Fruit fly (Drosophila melanogaster) whole organism, embryonic: ENCODE data around the gene CG34398.

ENCODE experiments used
- B-H2 ChIP-seq: fragments of 200-800 bp; sonication (Bioruptor generic); optimal IDR thresholded peaks from 2 replicates; lab custom pipeline; 2018; ENCODE audit warnings: missing biosample characterization, mild to moderate bottlenecking, missing genetic modification characterization
- CG10209 ChIP-seq: fragments of 200-800 bp; sonication (Bioruptor generic); optimal IDR thresholded peaks from 3 replicates; lab custom pipeline; 2017; ENCODE audit warnings: missing biosample characterization, mild to moderate bottlenecking, missing genetic modification characterization, missing genetic modification reagents
- CG12104 ChIP-seq: fragments of 200-800 bp; sonication (Bioruptor generic); optimal IDR thresholded peaks from 3 replicates; lab custom pipeline; 2016; ENCODE audit warnings: missing biosample characterization, missing genetic modification characterization
- CG12659 ChIP-seq: fragments of 200-800 bp; sonication (Bioruptor generic); optimal IDR thresholded peaks from 3 replicates; lab custom pipeline; 2017; ENCODE audit warnings: mild to moderate bottlenecking, missing biosample characterization, missing genetic modification reagents, missing genetic modification characterization
- CG13624 ChIP-seq: fragments of 200-800 bp; sonication (Bioruptor generic); optimal IDR thresholded peaks from 2 replicates; lab custom pipeline; 2016; ENCODE audit warnings: missing biosample characterization, missing genetic modification characterization
- CG13775 ChIP-seq: fragments of 200-800 bp; sonication (Bioruptor generic); optimal IDR thresholded peaks from 3 replicates; lab custom pipeline; 2017; ENCODE audit warnings: missing biosample characterization, mild to moderate bottlenecking, missing genetic modification characterization
- CG2120 ChIP-seq: fragments of 200-800 bp; sonication (Bioruptor generic); optimal IDR thresholded peaks from 3 replicates; lab custom pipeline; 2016; ENCODE audit warnings: missing biosample characterization, missing genetic modification characterization
- CG2712 ChIP-seq: fragments of 200-800 bp; optimal IDR thresholded peaks from 3 replicates; lab custom pipeline; 2019; ENCODE audit warnings: missing biosample characterization, mild to moderate bottlenecking, missing genetic modification characterization, moderate library complexity
- CG32532 ChIP-seq: fragments of 200-800 bp; sonication (Bioruptor generic); IDR thresholded peaks from 2 replicates; pipeline ENCODE4 v1.3.6; 2022; ENCODE audit warnings: missing biosample characterization, missing genetic modification characterization
- CG3281 ChIP-seq: fragments of 200-800 bp; sonication (Bioruptor generic); optimal IDR thresholded peaks from 3 replicates; lab custom pipeline; 2017; ENCODE audit warnings: missing biosample characterization, mild to moderate bottlenecking, missing genetic modification characterization
- CG34422 ChIP-seq: fragments of 200-800 bp; sonication (Bioruptor generic); IDR thresholded peaks from 3 replicates; pipeline ENCODE4 v1.3.6; 2022; ENCODE audit warnings: missing biosample characterization, missing genetic modification characterization
- CG3726 ChIP-seq: fragments of 200-800 bp; sonication (Bioruptor generic); IDR thresholded peaks from 3 replicates; pipeline ENCODE4, ENCODE4 v1.3.6; 2022; ENCODE audit warnings: missing biosample characterization, missing genetic modification characterization
- CG4820 ChIP-seq: fragments of 200-800 bp; sonication (Bioruptor generic); optimal IDR thresholded peaks from 3 replicates; lab custom pipeline; 2016; ENCODE audit warnings: missing biosample characterization, missing genetic modification characterization
- CG8281 ChIP-seq: fragments of 200-800 bp; sonication (Bioruptor generic); optimal IDR thresholded peaks from 2 replicates; lab custom pipeline; 2018; ENCODE audit warnings: missing biosample characterization, mild to moderate bottlenecking, missing genetic modification characterization, moderate library complexity
- CG9215 ChIP-seq: fragments of 200-800 bp; sonication (Bioruptor generic); IDR thresholded peaks from 2 replicates; pipeline ENCODE4 v1.3.6; 2022; ENCODE audit warnings: missing biosample characterization, missing genetic modification characterization
- Doc3 ChIP-seq: fragments of 200-800 bp; sonication (Bioruptor generic); IDR thresholded peaks from 3 replicates; pipeline ENCODE4 v1.3.6; 2022; ENCODE audit warnings: missing biosample characterization, missing genetic modification characterization; ENCODE audit not compliant: partially characterized antibody
- E2f2 ChIP-seq: fragments of 200-800 bp; sonication (Bioruptor generic); IDR thresholded peaks from 2 replicates; pipeline ENCODE4 v1.3.6; 2022; ENCODE audit warnings: missing biosample characterization, missing genetic modification characterization
- Fer1 ChIP-seq: fragments of 200-800 bp; sonication (Bioruptor generic); optimal IDR thresholded peaks from 2 replicates; lab custom pipeline; 2017; ENCODE audit warnings: missing biosample characterization, mild to moderate bottlenecking, missing genetic modification characterization
- Fer2 ChIP-seq: fragments of 200-800 bp; sonication (Bioruptor generic); optimal IDR thresholded peaks from 2 replicates; lab custom pipeline; 2018; ENCODE audit warnings: missing biosample characterization, mild to moderate bottlenecking, missing genetic modification characterization, moderate library complexity
- Hand ChIP-seq: fragments of 200-800 bp; sonication (Bioruptor generic); optimal IDR thresholded peaks from 2 replicates; lab custom pipeline; 2017; ENCODE audit warnings: mild to moderate bottlenecking, missing biosample characterization, missing genetic modification reagents, missing genetic modification characterization
- HmgZ ChIP-seq: fragments of 200-800 bp; sonication (Bioruptor generic); optimal IDR thresholded peaks from 2 replicates; lab custom pipeline; 2018; ENCODE audit warnings: missing biosample characterization, mild to moderate bottlenecking, missing genetic modification characterization
- Kr ChIP-seq: fragments of 200-800 bp; sonication (Bioruptor generic); optimal IDR thresholded peaks from 2 replicates; lab custom pipeline; 2017; ENCODE audit warnings: missing biosample characterization, mild to moderate bottlenecking, missing genetic modification characterization
- MTF-1 ChIP-seq: fragments of 200-800 bp; sonication (Bioruptor generic); optimal IDR thresholded peaks from 2 replicates; lab custom pipeline; 2018; ENCODE audit warnings: missing biosample characterization, mild to moderate bottlenecking, missing genetic modification characterization, borderline replicate concordance
- Max ChIP-seq: fragments of 200-800 bp; sonication (Bioruptor generic); optimal IDR thresholded peaks from 2 replicates; lab custom pipeline; 2016; ENCODE audit warnings: missing biosample characterization, mild to moderate bottlenecking, missing genetic modification characterization
- Optix ChIP-seq: fragments of 200-800 bp; sonication (Bioruptor generic); IDR thresholded peaks from 3 replicates; pipeline ENCODE4 v1.3.6; 2022; ENCODE audit warnings: missing biosample characterization, missing genetic modification characterization
- Sry-β ChIP-seq: fragments of 200-800 bp; sonication (Bioruptor generic); optimal IDR thresholded peaks from 2 replicates; lab custom pipeline; 2018; ENCODE audit warnings: missing biosample characterization, mild to moderate bottlenecking, missing genetic modification characterization, moderate library complexity
- Stat92E ChIP-seq, 3 experiments: fragments of >200 bp in 2 of 3; fragments of 200-800 bp in 1 of 3; sonication (Bioruptor generic) in 1 of 3; optimal IDR thresholded peaks; 2 replicates each; lab custom pipeline; 2017 to 2019; ENCODE audit warnings: missing biosample characterization in 3 of 3, missing genetic modification characterization in 3 of 3, mild to moderate bottlenecking in 1 of 3, moderate library complexity in 1 of 3
- al ChIP-seq: fragments of 200-800 bp; sonication (Bioruptor generic); IDR thresholded peaks from 2 replicates; pipeline ENCODE4 v1.3.6; 2022; ENCODE audit warnings: missing biosample characterization, missing genetic modification characterization
- ase ChIP-seq: fragments of 200-800 bp; sonication (Bioruptor generic); IDR thresholded peaks from 3 replicates; pipeline ENCODE4 v1.3.6; 2022; ENCODE audit warnings: missing biosample characterization, missing genetic modification characterization
- cas ChIP-seq: fragments of 200-800 bp; sonication (Bioruptor generic); IDR thresholded peaks from 2 replicates; pipeline ENCODE4 v1.3.6; 2022; ENCODE audit warnings: missing biosample characterization, missing genetic modification characterization
- croc ChIP-seq: fragments of 200-800 bp; sonication (Bioruptor generic); conservative IDR thresholded peaks from 3 replicates; pipeline ENCODE4 v1.3.6; 2022; ENCODE audit warnings: missing biosample characterization, missing genetic modification characterization
- dm ChIP-seq: fragments of 200-800 bp; sonication (Bioruptor generic); optimal IDR thresholded peaks from 3 replicates; lab custom pipeline; 2016; ENCODE audit warnings: missing biosample characterization, missing genetic modification characterization
- gsb ChIP-seq: fragments of 200-800 bp; sonication (Bioruptor generic); IDR thresholded peaks from 2 replicates; pipeline ENCODE4 v1.3.6; 2022; ENCODE audit warnings: missing biosample characterization, missing genetic modification characterization
- h ChIP-seq: fragments of >200 bp; optimal IDR thresholded peaks from 2 replicates; lab custom pipeline; 2017
- hbn ChIP-seq: fragments of 200-800 bp; sonication (Bioruptor generic); IDR thresholded peaks from 2 replicates; pipeline ENCODE4 v1.3.6; 2022; ENCODE audit warnings: missing biosample characterization, missing genetic modification characterization; ENCODE audit not compliant: partially characterized antibody
- klu ChIP-seq: fragments of 200-800 bp; sonication (Bioruptor generic); IDR thresholded peaks from 2 replicates; pipeline ENCODE4 v1.3.6; 2022; ENCODE audit warnings: missing biosample characterization, missing genetic modification characterization
- mam ChIP-seq: fragments of 200-800 bp; sonication (Bioruptor generic); optimal IDR thresholded peaks from 3 replicates; lab custom pipeline; 2016; ENCODE audit warnings: missing biosample characterization, missing genetic modification characterization
- nmo ChIP-seq: fragments of 200-800 bp; sonication (Bioruptor generic); optimal IDR thresholded peaks from 2 replicates; lab custom pipeline; 2018; ENCODE audit warnings: missing biosample characterization, mild to moderate bottlenecking, missing genetic modification characterization, moderate library complexity
- otp ChIP-seq: fragments of 200-800 bp; sonication (Bioruptor generic); IDR thresholded peaks from 3 replicates; pipeline ENCODE4, ENCODE4 v1.3.6; 2022; ENCODE audit warnings: missing biosample characterization, missing genetic modification characterization
- peb ChIP-seq: fragments of 200-800 bp; sonication (Bioruptor generic); IDR thresholded peaks from 2 replicates; pipeline ENCODE4 v1.3.6; 2022; ENCODE audit warnings: missing biosample characterization, missing genetic modification characterization
- phol ChIP-seq: fragments of 200-800 bp; sonication (Bioruptor generic); optimal IDR thresholded peaks from 3 replicates; lab custom pipeline; 2018; ENCODE audit warnings: missing biosample characterization, mild to moderate bottlenecking, missing genetic modification characterization, moderate library complexity
- psq ChIP-seq: fragments of 200-800 bp; sonication (Bioruptor generic); optimal IDR thresholded peaks from 2 replicates; lab custom pipeline; 2017; ENCODE audit warnings: missing biosample characterization, missing genetic modification characterization
- salm ChIP-seq: fragments of 200-800 bp; sonication (Bioruptor generic); optimal IDR thresholded peaks from 2 replicates; lab custom pipeline; 2018; ENCODE audit warnings: missing biosample characterization, mild to moderate bottlenecking, missing genetic modification characterization
- sc ChIP-seq, 3 experiments: fragments of >200 bp in 2 of 3; fragments of 200-800 bp in 1 of 3; sonication (Bioruptor generic) in 1 of 3; optimal IDR thresholded peaks; 2 replicates in 2 of 3; 3 replicates in 1 of 3; lab custom pipeline; 2017; ENCODE audit warnings: mild to moderate bottlenecking in 1 of 3, missing biosample characterization in 1 of 3, missing genetic modification characterization in 1 of 3, missing genetic modification reagents in 1 of 3
- slbo ChIP-seq: fragments of 200-800 bp; sonication (Bioruptor generic); IDR thresholded peaks from 2 replicates; pipeline ENCODE4 v1.3.6; 2022; ENCODE audit warnings: missing biosample characterization, missing genetic modification characterization
- ssp ChIP-seq: fragments of 200-800 bp; sonication (Bioruptor generic); IDR thresholded peaks from 2 replicates; pipeline ENCODE4 v1.3.6; 2022; ENCODE audit warnings: missing biosample characterization, missing genetic modification characterization
- stc ChIP-seq: fragments of 200-800 bp; sonication (Bioruptor generic); IDR thresholded peaks from 2 replicates; pipeline ENCODE4 v1.3.6; 2022; ENCODE audit warnings: missing biosample characterization, missing genetic modification characterization
- sug ChIP-seq: fragments of 200-800 bp; optimal IDR thresholded peaks from 2 replicates; lab custom pipeline; 2019; ENCODE audit warnings: missing biosample characterization, mild to moderate bottlenecking, missing genetic modification characterization, moderate library complexity
- wek ChIP-seq: fragments of 200-800 bp; sonication (Bioruptor generic); optimal IDR thresholded peaks from 3 replicates; lab custom pipeline; 2018; ENCODE audit warnings: missing biosample characterization, mild to moderate bottlenecking, missing genetic modification characterization, moderate library complexity
- wor ChIP-seq: fragments of 200-800 bp; sonication (Bioruptor generic); IDR thresholded peaks from 2 replicates; pipeline ENCODE4 v1.3.6; 2022; ENCODE audit warnings: missing biosample characterization, missing genetic modification characterization

Gene CG34398

dm6 chr2L:8937003-8937402 is 38.4 kb downstream of the CG34398 start, which contains the start of gene Tsp29Fb (continued):
- TF ChIP-seq CG12104 (GFP tag; lab: Kevin White, UChicago), result peak; percentile 69
- TF ChIP-seq stc, result peak; percentile 51
- 0 out of 3 replicates have a peak, but pooled peaks have one; percentile 19 for TF ChIP-seq ase (GFP tag; lab: Robert Waterston, UW)
- no peak for TF ChIP-seq gsb (GFP tag; lab: Robert Waterston, UW)
- peak; percentile 35; the same call in 1 of the 3 replicates for TF ChIP-seq croc (GFP tag; lab: Robert Waterston, UW)
- no peak for TF ChIP-seq MTF-1 (GFP tag; lab: Kevin White, UChicago)
- no peak for TF ChIP-seq wek (GFP tag; lab: Kevin White, UChicago)
- TF ChIP-seq slbo, result peak; percentile 78
- 0 out of 3 replicates have a peak, but pooled peaks have one; percentile 47 for TF ChIP-seq CG3726
- no peak for TF ChIP-seq Sry-β (GFP tag; lab: Kevin White, UChicago)
- 0 out of 2 replicates have a peak, but pooled peaks have one; percentile 34 for TF ChIP-seq cas (GFP tag; lab: Robert Waterston, UW)
- no peak for TF ChIP-seq CG34422 (GFP tag; lab: Robert Waterston, UW)
- TF ChIP-seq peb, result no peak
- TF ChIP-seq CG12659 (GFP tag; lab: Kevin White, UChicago), result peak; percentile 86
- no peak for TF ChIP-seq h (lab: Kevin White, UChicago)
- peak; percentile 71 for TF ChIP-seq CG9215 (GFP tag; lab: Robert Waterston, UW)
- no peak for TF ChIP-seq sc (optimal IDR thresholded peaks at IDR 0.05; lab: Kevin White, UChicago)
- peak; percentile 14 for TF ChIP-seq sc (GFP tag; optimal IDR thresholded peaks at IDR 0.05; lab: Kevin White, UChicago)
- TF ChIP-seq psq (GFP tag; lab: Kevin White, UChicago), result no peak
- peak; percentile 83 for TF ChIP-seq CG10209 (GFP tag; lab: Kevin White, UChicago)
- TF ChIP-seq salm (tag; lab: Kevin White, UChicago), result peak; percentile 52
- peak; percentile 1 for TF ChIP-seq dm
- TF ChIP-seq CG13775 (GFP tag; lab: Kevin White, UChicago), result peak; percentile 58
- peak; percentile 91 for TF ChIP-seq CG2120 (GFP tag; lab: Kevin White, UChicago)
- TF ChIP-seq Fer1 (GFP tag; lab: Kevin White, UChicago), result peak; percentile 91
- TF ChIP-seq CG32532 (GFP tag; lab: Robert Waterston, UW), result peak; percentile 76
- no peak for TF ChIP-seq Doc3
- TF ChIP-seq HmgZ, result peak; percentile 79
- peak; percentile 75 for TF ChIP-seq Hand (GFP tag; lab: Kevin White, UChicago)
- no peak for TF ChIP-seq Stat92E (GFP tag; optimal IDR thresholded peaks at IDR 0.05; lab: Kevin White, UChicago)
- TF ChIP-seq CG3281 (GFP tag; lab: Kevin White, UChicago), result peak; percentile 85
- TF ChIP-seq B-H2 (GFP tag; lab: Kevin White, UChicago), result peak; percentile 73
- peak; percentile 61 for TF ChIP-seq mam (GFP tag; lab: Kevin White, UChicago)
- TF ChIP-seq sug (tag; lab: Kevin White, UChicago), result peak; percentile 82
- TF ChIP-seq klu (GFP tag; lab: Robert Waterston, UW), result peak; percentile 52; the same call in 1 of the 2 replicates
- TF ChIP-seq CG4820, result peak; percentile 51
- peak; percentile 69 for TF ChIP-seq phol (tag; lab: Kevin White, UChicago)
- no peak for TF ChIP-seq Kr (GFP tag; lab: Kevin White, UChicago)
- peak; percentile 55 for TF ChIP-seq Fer2 (tag; lab: Kevin White, UChicago)
- TF ChIP-seq CG13624 (GFP tag; lab: Kevin White, UChicago), result peak; percentile 71
- no peak for TF ChIP-seq hbn (GFP tag; lab: Robert Waterston, UW)
- TF ChIP-seq CG2712 (tag; lab: Kevin White, UChicago), result peak; percentile 73
- peak; percentile 77 for TF ChIP-seq nmo (GFP tag; lab: Kevin White, UChicago)
- peak; percentile 37; the same call in 1 of the 2 replicates for TF ChIP-seq E2f2 (GFP tag; lab: Robert Waterston, UW)
- TF ChIP-seq otp (GFP tag; lab: Robert Waterston, UW), result no peak
- peak; percentile 37 for TF ChIP-seq CG8281 (tag; lab: Kevin White, UChicago)
- peak; percentile 46 for TF ChIP-seq Max (GFP tag; lab: Kevin White, UChicago)
- TF ChIP-seq ssp (GFP tag; lab: Robert Waterston, UW), result peak; percentile 31; the same call in 1 of the 2 replicates
- TF ChIP-seq al (GFP tag; lab: Robert Waterston, UW), result peak; percentile 63
- no peak for TF ChIP-seq Optix (GFP tag; lab: Robert Waterston, UW)
- TF ChIP-seq wor (GFP tag; lab: Robert Waterston, UW), result peak; percentile 60; the same call in 1 of the 2 replicates
